Worm (Caenorhabditis elegans) whole organism, L4/young adult: ENCODE measurements around the gene nlp-78.

Source experiments
- W03F9.2 ChIP-seq: fragments of 150-350 bp; optimal IDR thresholded peaks from 2 replicates; lab custom pipeline; 2014; ENCODE audit warnings: missing biosample characterization, missing genetic modification characterization
- him-1 ChIP-seq: sonication (generic microtip); optimal IDR thresholded peaks from 2 replicates; lab custom pipeline; 2016; ENCODE audit warnings: missing genotype, missing genetic modification reagents, missing genetic modification characterization, missing compliant biosample characterization

- TF ChIP-seq him-1 (tag; lab: Kevin White, UChicago) (peak; percentile 45), W03F9.2 (tag; lab: Kevin White, UChicago) (peak; percentile 36)
Measured at ce11 chrII:9099017-9099416, 37.0 kb upstream of the nlp-78 start, which contains the start of gene T24H10.1.
